Fruit fly (Drosophila melanogaster) whole organism, pupa: Measurements from ENCODE around the gene FoxP.
A peak's percentile ranks its signal among the peaks of the same experiment; 100 is the strongest.

Experiments used
- D1 ChIP-seq: fragments of 200-800 bp; sonication (Bioruptor generic); optimal IDR thresholded peaks from 2 replicates; lab custom pipeline; 2018; ENCODE audit warnings: missing biosample characterization, mild to moderate bottlenecking, missing genetic modification characterization, moderate library complexity
- EcR ChIP-seq: fragments of 200-800 bp; sonication (Bioruptor generic); optimal IDR thresholded peaks from 3 replicates; lab custom pipeline; 2019; ENCODE audit warnings: missing biosample characterization, missing genetic modification characterization, mild to moderate bottlenecking, moderate library complexity, missing genetic modification reagents
- fd96Ca ChIP-seq: fragments of 200-800 bp; sonication (Bioruptor generic); IDR thresholded peaks from 3 replicates; pipeline ENCODE4 v1.3.6; 2022; ENCODE audit warnings: missing biosample characterization, missing genetic modification characterization

DNA sequence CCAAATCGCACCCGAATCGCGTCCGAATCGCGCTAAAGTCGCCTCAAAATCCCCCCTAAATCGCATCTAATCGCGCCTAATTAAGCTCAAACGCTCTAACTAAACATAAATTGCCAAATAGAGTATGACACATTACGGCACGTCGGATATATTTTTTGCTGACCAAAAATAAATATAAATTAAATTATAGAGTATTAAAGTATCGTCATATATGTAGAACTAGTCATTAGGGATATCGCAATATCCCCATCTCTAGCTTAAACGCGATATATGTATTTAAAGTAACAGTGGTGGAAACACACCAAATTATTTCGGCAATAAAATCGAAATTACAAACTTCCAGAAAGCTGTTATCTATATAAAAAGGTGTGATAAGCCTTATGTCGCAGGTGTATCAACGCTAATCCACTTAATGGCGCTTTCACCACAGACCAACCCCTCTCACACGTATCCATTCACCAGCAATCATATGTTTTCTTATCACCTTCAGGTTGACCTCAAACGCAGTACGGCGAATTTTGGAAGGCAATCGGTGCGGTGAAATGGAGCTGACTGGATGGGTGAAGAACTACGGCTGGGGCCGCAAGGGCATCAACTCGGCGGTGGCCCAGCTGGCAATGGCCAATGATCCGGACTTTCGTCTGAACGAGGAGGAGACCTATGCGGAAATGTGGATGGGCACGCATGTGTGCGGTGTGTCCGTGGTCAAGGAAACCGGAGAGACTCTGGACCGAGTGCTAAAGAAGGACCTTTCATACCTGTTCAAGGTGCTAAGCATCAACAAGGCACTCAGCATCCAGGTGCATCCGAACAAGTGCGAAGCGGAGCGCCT, 28.9 kb upstream of the FoxP start, which contains the start of gene Mpi:
- TF ChIP-seq D1 (tag; lab: Kevin White, UChicago) (no peak), fd96Ca (GFP tag; lab: Robert Waterston, UW) (no peak), EcR (GFP tag; lab: Kevin White, UChicago) (peak; percentile 64)
